Fruit fly (Drosophila melanogaster) whole organism: ENCODE data around the gene COX5BL.
A peak's percentile ranks its signal among the peaks of the same experiment; 100 is the strongest.

Source experiments
- CG8478 ChIP-seq: fragments of >200 bp; optimal IDR thresholded peaks from 2 replicates; lab custom pipeline; 2018; ENCODE audit warnings: inconsistent platforms
- Dll ChIP-seq: fragments of >200 bp; optimal IDR thresholded peaks from 2 replicates; lab custom pipeline; 2017
- EcR ChIP-seq, 2 experiments: fragments of >200 bp; optimal IDR thresholded peaks; 2 replicates each; lab custom pipeline; 2017; ENCODE audit warnings: missing biosample characterization in 2 of 2, missing genetic modification characterization in 2 of 2, missing genetic modification reagents in 2 of 2
- pan ChIP-seq: fragments of >200 bp; optimal IDR thresholded peaks from 2 replicates; lab custom pipeline; 2017
- psq ChIP-seq: fragments of >200 bp; optimal IDR thresholded peaks from 2 replicates; lab custom pipeline; 2017
- usp ChIP-seq: fragments of >200 bp; optimal IDR thresholded peaks from 2 replicates; lab custom pipeline; 2017; ENCODE audit warnings: missing biosample characterization, missing genetic modification characterization, mixed read lengths

COX5BL gene

DNA sequence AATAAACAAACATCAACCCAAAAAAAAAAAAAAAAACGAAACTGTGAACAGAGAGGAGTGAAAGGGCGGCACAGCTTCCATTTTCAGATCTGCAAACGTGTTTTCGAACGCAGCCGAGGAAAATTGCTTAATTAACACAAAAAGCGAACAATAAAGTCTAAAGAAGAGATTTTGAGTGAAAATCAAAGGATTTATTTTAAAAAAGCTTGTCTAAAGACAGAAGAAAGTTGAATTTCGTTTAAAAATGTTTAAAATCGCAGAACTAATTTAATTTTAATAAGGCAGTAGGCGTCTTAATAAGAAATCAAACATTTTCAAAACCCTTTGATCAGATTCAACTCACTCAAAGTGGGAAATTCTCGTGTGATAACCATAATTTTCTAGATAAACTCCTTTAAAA is at the start of gene COX5BL:
Gene COX5BL (plus strand): TSS at position 301 of the 400 bp plus-strand sequence.
- no peak for TF ChIP-seq usp (GFP tag; lab: Kevin White, UChicago)
- TF ChIP-seq psq (lab: Kevin White, UChicago): no peak
- no peak for TF ChIP-seq pan (lab: Kevin White, UChicago)
- TF ChIP-seq EcR (GFP tag; optimal IDR thresholded peaks at IDR 0.05; lab: Kevin White, UChicago): no peak
- TF ChIP-seq CG8478: no peak

DNA sequence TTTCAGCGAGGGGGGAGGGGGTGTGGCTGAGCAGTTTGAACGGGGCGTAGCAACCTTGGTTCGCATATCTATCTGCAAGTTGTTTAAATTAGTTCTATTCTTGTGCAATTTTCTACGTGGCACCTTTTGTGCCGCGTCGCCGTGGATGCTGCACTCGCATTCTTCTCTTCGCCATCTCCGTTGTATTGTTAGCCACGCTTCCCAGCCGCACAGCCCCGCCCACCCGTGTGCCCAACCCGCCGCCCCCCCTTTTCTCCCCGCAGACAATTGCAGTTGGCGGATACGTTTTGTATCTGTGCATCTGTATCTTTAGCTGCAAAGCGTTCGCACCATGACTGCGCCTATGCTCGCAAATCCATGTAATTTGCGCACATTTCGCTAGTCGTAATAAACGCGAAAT is 45.3 kb upstream of the COX5BL start:
- TF ChIP-seq pan (lab: Kevin White, UChicago) (no peak), Dll (lab: Kevin White, UChicago) (no peak), psq (lab: Kevin White, UChicago) (no peak), CG8478 (no peak), EcR (GFP tag; optimal IDR thresholded peaks at IDR 0.05; lab: Kevin White, UChicago) (no peak), usp (GFP tag; lab: Kevin White, UChicago) (no peak)

DNA sequence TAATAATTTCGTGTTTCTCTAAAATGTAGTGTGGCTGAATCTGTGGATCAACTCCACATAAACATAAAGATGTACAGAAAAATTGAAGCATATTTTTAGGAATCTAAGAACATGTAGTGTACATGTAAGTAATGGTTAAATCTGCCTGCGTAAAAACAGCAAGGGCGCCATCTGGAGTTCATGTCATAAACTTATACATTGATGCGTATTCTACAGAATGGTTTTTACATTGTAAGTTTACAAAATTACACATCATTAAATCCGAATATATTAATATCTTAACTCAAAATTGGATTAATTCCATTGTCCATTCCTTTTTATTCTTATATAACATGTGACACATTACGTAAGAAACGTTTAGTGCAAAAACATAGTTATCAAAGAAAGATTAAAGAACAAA is 32.2 kb upstream of the COX5BL start:
- TF ChIP-seq psq (lab: Kevin White, UChicago) (no peak), EcR (GFP tag; optimal IDR thresholded peaks at IDR 0.05; lab: Kevin White, UChicago) (no peak), CG8478 (no peak), pan (lab: Kevin White, UChicago) (no peak), usp (GFP tag; lab: Kevin White, UChicago) (no peak), Dll (lab: Kevin White, UChicago) (no peak)

DNA sequence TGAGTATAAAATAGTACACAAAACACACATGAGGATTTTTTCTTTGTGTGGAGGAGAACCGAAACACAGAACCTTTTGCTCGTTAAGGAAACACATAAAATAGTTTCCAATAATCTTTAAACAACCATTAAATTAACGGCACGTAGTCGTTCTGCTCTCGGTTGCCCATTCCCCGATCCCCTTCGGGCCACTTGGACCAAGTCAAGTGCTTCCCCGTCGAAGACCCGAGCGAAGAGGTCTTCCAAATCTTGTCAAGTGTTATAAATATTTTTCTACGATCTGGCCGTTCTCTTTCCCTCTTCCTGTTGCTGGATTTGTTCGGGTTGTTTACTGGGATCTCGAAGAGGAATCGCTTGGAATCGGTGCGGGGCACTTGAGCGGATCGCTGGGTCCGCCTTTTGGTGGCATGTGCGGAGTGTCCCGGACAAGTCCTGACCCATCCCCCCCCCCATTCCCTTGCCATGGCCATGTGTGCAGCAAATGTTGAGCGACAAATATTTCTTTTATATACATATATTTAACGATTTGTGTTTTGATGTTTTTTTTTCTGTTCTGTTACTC is 28.2 kb upstream of the COX5BL start:
- no peak for TF ChIP-seq Dll (lab: Kevin White, UChicago)
- no peak for TF ChIP-seq pan (lab: Kevin White, UChicago)
- TF ChIP-seq CG8478: no peak
- no peak for TF ChIP-seq usp (GFP tag; lab: Kevin White, UChicago)
- no peak for TF ChIP-seq EcR (GFP tag; optimal IDR thresholded peaks at IDR 0.05; lab: Kevin White, UChicago)
- no peak for TF ChIP-seq psq (lab: Kevin White, UChicago)

DNA sequence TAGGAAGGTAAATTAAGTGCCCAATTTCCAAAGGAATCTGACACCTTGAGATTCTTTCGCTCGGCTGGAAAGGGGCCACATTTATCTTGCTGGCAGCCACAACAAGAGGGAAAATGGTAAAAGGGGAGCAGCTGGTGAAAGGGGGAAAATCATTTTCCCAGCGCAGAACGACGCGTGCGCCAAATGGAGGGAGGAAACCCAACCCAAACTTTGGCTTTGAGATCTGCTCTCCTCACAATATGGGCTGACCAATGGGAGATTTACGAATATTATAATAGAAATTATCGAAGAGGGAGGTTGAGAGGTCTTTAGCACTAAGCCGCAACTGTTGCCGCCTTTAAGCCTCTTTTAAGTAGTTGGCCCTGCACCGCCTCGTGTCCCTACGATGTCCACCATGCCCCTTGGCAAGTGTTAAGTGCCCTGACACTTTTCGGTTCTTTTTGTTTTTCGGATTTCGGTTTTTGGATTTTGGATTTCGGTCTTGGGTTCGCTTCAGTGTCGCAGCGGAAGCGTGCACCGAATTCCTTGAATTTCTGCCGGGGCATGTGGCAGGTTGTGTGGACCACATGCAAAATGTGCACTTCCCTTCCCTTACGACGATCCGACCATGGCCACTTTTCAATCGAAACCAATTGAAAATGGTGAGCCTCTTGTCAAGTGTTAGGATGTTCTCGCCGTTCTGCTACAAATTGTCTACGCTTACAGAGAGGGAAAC is 27.1 kb upstream of the COX5BL start:
- no peak for TF ChIP-seq pan (lab: Kevin White, UChicago)
- no peak for TF ChIP-seq CG8478
- no peak for TF ChIP-seq EcR (GFP tag; optimal IDR thresholded peaks at IDR 0.05; lab: Kevin White, UChicago)
- TF ChIP-seq psq (lab: Kevin White, UChicago): no peak
- TF ChIP-seq usp (GFP tag; lab: Kevin White, UChicago): no peak
- TF ChIP-seq Dll (lab: Kevin White, UChicago): no peak

DNA sequence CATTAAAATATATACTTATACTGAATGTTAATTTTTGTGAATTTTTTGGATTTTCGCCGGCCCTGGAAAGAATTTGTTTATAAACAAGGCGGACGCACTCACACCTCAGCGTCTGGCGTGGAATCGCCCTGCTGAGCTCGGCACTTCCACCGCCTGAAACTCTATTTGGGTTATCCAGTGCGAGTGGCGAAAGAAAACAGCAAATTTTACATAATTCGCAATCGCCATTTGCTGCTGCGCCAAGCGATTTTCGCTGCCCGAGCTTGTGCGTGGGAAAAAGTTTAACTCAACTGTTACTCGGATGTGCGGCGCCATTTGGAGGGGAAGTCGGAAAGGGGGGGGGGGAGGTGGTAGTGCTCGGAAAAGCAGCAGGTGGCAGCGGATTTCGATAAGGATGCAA is 26.3 kb upstream of the COX5BL start:
- TF ChIP-seq pan (lab: Kevin White, UChicago) (no peak), CG8478 (no peak), psq (lab: Kevin White, UChicago) (no peak), Dll (lab: Kevin White, UChicago) (no peak), EcR (GFP tag; optimal IDR thresholded peaks at IDR 0.05; lab: Kevin White, UChicago) (no peak)

DNA sequence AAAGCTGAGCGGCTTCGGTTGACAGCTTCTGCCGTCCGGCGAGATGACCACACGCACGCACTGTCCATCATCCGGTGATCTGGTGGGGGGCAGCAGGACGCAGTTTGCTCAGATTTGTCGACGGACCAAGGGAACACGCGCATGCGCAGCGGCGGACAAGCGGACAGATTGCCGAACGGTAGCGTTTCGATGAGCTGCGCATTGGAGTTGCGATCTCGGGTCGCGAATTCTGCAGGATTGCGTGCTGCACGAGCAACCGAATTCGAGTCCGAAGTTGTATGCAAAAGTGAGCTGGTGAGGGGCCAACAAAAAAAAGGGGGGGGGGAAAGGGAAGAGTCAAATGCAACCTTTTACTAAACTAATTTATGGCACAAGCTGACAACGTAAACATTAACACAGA is 25.5 kb upstream of the COX5BL start:
- no peak for TF ChIP-seq CG8478
- no peak for TF ChIP-seq Dll (lab: Kevin White, UChicago)
- TF ChIP-seq EcR (GFP tag; optimal IDR thresholded peaks at IDR 0.05; lab: Kevin White, UChicago): no peak
- no peak for TF ChIP-seq psq (lab: Kevin White, UChicago)
- TF ChIP-seq usp (GFP tag; lab: Kevin White, UChicago): no peak
- TF ChIP-seq pan (lab: Kevin White, UChicago): no peak

DNA sequence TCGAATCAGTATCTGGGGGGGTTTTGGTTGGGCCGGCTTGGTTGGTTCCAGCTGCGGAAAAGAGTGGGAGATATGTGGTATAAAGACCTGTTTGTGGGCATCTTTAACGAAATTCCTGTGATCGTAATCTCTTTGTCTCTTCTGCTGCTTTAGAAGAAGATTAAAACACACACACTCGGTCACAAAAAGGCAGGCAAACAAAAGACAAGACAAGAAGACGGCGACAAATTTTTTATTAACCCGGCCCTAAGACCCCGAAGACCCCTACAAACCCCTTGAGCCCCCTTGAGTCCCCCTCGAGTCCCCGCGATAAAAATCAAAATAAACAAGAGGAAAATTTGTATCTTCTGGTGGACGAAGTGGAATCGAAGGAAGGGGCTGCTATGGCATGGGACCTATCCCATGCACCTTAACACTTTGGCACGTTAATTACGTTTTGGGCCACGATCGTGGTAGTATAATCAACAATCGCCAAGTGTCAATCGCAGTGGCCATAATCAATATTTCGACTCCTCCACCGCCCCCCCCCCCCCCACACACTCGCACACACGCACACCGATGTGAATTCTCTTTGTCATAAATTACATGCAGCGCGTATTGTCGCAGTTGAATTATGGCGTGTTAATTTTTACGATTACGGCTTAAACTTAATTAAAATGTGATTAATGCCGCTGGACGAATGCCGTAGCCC is 25.0 kb upstream of the COX5BL start:
- TF ChIP-seq CG8478: no peak
- no peak for TF ChIP-seq Dll (lab: Kevin White, UChicago)
- TF ChIP-seq psq (lab: Kevin White, UChicago): no peak
- TF ChIP-seq EcR (GFP tag; optimal IDR thresholded peaks at IDR 0.05; lab: Kevin White, UChicago): no peak
- TF ChIP-seq usp (GFP tag; lab: Kevin White, UChicago): no peak
- no peak for TF ChIP-seq pan (lab: Kevin White, UChicago)

DNA sequence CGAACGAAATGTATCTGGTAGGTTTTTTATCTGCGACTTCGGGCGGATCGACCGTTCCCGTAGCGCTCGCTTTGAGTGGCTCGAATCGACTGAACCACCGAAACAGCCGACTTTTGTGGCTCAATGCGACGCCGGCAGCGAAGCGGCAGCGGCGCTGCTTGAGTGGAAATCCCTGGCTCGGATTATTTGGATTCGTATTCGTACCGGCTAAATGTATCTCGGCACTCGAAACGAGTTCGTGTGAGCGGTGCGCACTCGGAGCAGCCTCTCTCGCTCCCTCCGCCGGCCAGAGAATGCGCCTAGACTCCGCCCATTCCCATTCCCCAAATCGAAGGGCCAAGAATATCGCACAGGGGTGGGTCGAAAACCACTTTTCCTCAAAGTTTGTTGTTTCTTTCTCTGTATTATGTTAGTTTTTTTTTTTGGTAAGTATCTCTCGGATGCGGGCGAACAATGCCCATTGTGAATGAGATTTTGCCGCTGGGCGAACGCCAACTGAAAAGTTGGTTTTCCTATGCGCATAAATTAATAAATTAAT is 23.1 kb upstream of the COX5BL start:
- TF ChIP-seq usp (GFP tag; lab: Kevin White, UChicago) (no peak), Dll (lab: Kevin White, UChicago) (peak; percentile 27)

DNA sequence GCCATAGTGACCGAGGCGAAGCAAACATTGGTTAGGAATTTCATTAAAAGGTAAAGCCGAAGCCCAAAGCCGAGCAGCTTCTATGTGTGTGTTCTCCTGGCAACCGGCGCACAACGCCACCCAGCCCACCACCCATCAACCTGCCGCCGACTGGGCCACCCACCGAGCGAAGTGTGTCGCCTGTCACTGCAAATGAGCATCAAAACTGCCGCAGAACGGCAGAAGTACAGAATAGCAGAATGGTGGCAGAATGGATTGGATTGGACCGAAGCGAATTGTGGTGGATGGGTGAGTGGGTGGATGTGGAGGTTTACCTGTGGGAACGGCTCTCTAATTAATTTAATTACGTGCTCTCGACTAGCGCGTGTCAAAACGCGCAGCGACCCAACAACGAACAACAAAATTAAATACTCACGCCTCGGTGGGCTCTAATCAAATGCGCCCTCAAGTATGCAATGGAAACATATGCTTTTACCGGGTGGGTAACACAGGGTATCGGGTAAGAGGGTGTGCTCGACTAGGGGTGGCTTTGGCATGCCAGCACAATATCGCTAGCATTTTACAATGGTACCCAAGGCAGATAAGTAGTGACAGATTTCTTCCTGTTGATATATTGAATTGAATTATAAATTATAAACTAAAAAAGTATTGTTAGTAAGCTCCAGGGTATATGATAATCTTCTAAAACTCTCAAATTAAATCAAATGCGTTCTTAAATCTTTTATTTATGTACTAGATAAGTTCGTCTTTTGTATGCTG is 19.4 kb upstream of the COX5BL start:
- TF ChIP-seq pan (lab: Kevin White, UChicago) (peak; percentile 3), psq (lab: Kevin White, UChicago) (no peak)

DNA sequence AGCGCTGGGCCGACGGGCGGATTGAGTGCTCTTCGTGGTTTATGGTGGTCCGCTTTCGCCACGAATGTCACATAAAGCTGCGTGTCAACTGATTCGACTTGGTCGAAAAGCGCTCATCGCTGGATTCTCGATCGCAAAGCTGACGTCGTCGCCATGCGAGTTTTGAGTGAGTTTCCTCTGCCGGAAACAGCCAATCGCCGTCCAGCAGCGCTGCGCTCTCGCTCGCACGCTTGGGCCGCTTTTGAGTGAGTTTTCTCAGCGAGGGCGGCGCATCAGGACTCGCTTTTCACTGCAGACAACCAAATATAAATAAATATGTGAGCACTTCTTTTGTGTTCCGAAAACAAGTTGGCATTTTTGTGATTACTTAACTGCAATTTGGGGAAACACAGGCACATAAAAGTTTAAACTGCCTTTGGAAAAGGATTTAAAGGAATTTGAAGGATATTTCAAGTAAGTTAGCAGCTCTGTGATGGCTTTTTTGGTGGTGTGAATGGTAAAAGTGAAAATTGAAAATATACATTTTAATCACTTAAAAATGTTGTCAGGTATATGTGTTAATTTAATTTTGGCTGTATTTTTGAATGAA is 12.3 kb upstream of the COX5BL start, which contains the start of gene eya:
Gene eya (minus strand): TSS at position 94 of the 589 bp plus-strand sequence.
- TF ChIP-seq psq (lab: Kevin White, UChicago): no peak
- TF ChIP-seq EcR (GFP tag; optimal IDR thresholded peaks at IDR 0.05; lab: Kevin White, UChicago): no peak
- TF ChIP-seq pan (lab: Kevin White, UChicago): no peak
- TF ChIP-seq Dll (lab: Kevin White, UChicago): no peak
- TF ChIP-seq CG8478: no peak
- TF ChIP-seq usp (GFP tag; lab: Kevin White, UChicago): no peak
